Fruit fly (Drosophila melanogaster) whole organism, embryonic: Measurements from ENCODE around the gene CG6425.

Source experiments
- Ada2b ChIP-seq: fragments of 200-800 bp; sonication (Bioruptor generic); IDR thresholded peaks from 2 replicates; pipeline ENCODE4 v1.3.6; 2022; ENCODE audit warnings: missing biosample characterization, missing genetic modification characterization
- CG11504 ChIP-seq: fragments of 200-800 bp; sonication (Bioruptor generic); optimal IDR thresholded peaks from 3 replicates; lab custom pipeline; 2019; ENCODE audit warnings: missing biosample characterization, mild to moderate bottlenecking, missing genetic modification characterization, moderate library complexity
- CG12769 ChIP-seq: fragments of 200-800 bp; sonication (Bioruptor generic); optimal IDR thresholded peaks from 2 replicates; lab custom pipeline; 2019; ENCODE audit warnings: missing biosample characterization, mild to moderate bottlenecking, missing genetic modification characterization, moderate library complexity
- CG13424 ChIP-seq: fragments of 200-800 bp; sonication (Bioruptor generic); optimal IDR thresholded peaks from 2 replicates; lab custom pipeline; 2019; ENCODE audit warnings: missing biosample characterization, mild to moderate bottlenecking, missing genetic modification characterization, moderate library complexity
- CG15514 ChIP-seq: fragments of 200-800 bp; sonication (Bioruptor generic); optimal IDR thresholded peaks from 3 replicates; lab custom pipeline; 2017; ENCODE audit warnings: missing biosample characterization, missing genetic modification characterization, mild to moderate bottlenecking, moderate library complexity, missing genetic modification reagents
- CG17328 ChIP-seq: fragments of 200-800 bp; sonication (Bioruptor generic); IDR thresholded peaks from 2 replicates; pipeline ENCODE4 v1.3.6; 2022; ENCODE audit warnings: missing biosample characterization, missing genetic modification characterization
- CG17359 ChIP-seq: fragments of 200-800 bp; sonication (Bioruptor generic); optimal IDR thresholded peaks from 3 replicates; lab custom pipeline; 2018; ENCODE audit warnings: missing biosample characterization, mild to moderate bottlenecking, missing genetic modification characterization, moderate library complexity
- CG18599 ChIP-seq: fragments of 200-800 bp; sonication (Bioruptor generic); optimal IDR thresholded peaks from 3 replicates; lab custom pipeline; 2017; ENCODE audit warnings: missing biosample characterization, missing genetic modification characterization, mild to moderate bottlenecking, moderate library complexity, missing genetic modification reagents
- CG2120 ChIP-seq: fragments of 200-800 bp; sonication (Bioruptor generic); optimal IDR thresholded peaks from 3 replicates; lab custom pipeline; 2016; ENCODE audit warnings: missing biosample characterization, missing genetic modification characterization
- CG2678 ChIP-seq: fragments of 200-800 bp; sonication (Bioruptor generic); optimal IDR thresholded peaks from 3 replicates; lab custom pipeline; 2019; ENCODE audit warnings: missing biosample characterization, mild to moderate bottlenecking, missing genetic modification characterization, moderate library complexity
- CG2712 ChIP-seq: fragments of 200-800 bp; optimal IDR thresholded peaks from 3 replicates; lab custom pipeline; 2019; ENCODE audit warnings: missing biosample characterization, mild to moderate bottlenecking, missing genetic modification characterization, moderate library complexity
- CG30431 ChIP-seq: fragments of 200-800 bp; sonication (Bioruptor generic); optimal IDR thresholded peaks from 2 replicates; lab custom pipeline; 2017; ENCODE audit warnings: missing biosample characterization, missing genetic modification characterization
- CG42726 ChIP-seq: fragments of 200-800 bp; sonication (Bioruptor generic); IDR thresholded peaks from 2 replicates; pipeline ENCODE4 v1.3.6; 2022; ENCODE audit warnings: missing biosample characterization, missing genetic modification characterization; ENCODE audit not compliant: partially characterized antibody
- CG8089 ChIP-seq: fragments of 200-800 bp; sonication (Bioruptor generic); optimal IDR thresholded peaks from 3 replicates; lab custom pipeline; 2016; ENCODE audit warnings: missing biosample characterization, missing genetic modification characterization
- Dfd ChIP-seq, 2 experiments: fragments of >200 bp; optimal IDR thresholded peaks; 2 replicates each; lab custom pipeline; 2017; ENCODE audit warnings: missing biosample characterization in 2 of 2, missing genetic modification characterization in 2 of 2
- Doc2 ChIP-seq: fragments of 200-800 bp; sonication (Bioruptor generic); IDR thresholded peaks from 2 replicates; pipeline ENCODE4 v1.3.6; 2022; ENCODE audit warnings: missing biosample characterization, missing genetic modification characterization
- Ets65A ChIP-seq: fragments of 200-800 bp; sonication (Bioruptor generic); peaks from one replicate; lab custom pipeline; 2016; ENCODE audit warnings: missing biosample characterization, missing genetic modification characterization
- Fer1 ChIP-seq: fragments of 200-800 bp; sonication (Bioruptor generic); optimal IDR thresholded peaks from 2 replicates; lab custom pipeline; 2017; ENCODE audit warnings: missing biosample characterization, mild to moderate bottlenecking, missing genetic modification characterization
- HLHmδ ChIP-seq: fragments of 200-800 bp; sonication (Bioruptor generic); optimal IDR thresholded peaks from 2 replicates; lab custom pipeline; 2018; ENCODE audit warnings: missing biosample characterization, mild to moderate bottlenecking, missing genetic modification characterization, moderate library complexity
- Hmr ChIP-seq: fragments of 200-800 bp; sonication (Bioruptor generic); optimal IDR thresholded peaks from 3 replicates; lab custom pipeline; 2017; ENCODE audit warnings: mild to moderate bottlenecking, missing biosample characterization, missing genetic modification reagents, missing genetic modification characterization
- Hr51 ChIP-seq, 2 experiments: fragments of 200-800 bp; sonication (Bioruptor generic); optimal IDR thresholded peaks; 2 replicates in 1 of 2; 3 replicates in 1 of 2; lab custom pipeline; 2016 to 2018; ENCODE audit warnings: missing biosample characterization in 2 of 2, missing genetic modification characterization in 2 of 2, mild to moderate bottlenecking in 1 of 2, moderate library complexity in 1 of 2
- Pdp1 ChIP-seq, 2 experiments: fragments of 200-800 bp; sonication (Bioruptor generic); optimal IDR thresholded peaks; 3 replicates each; lab custom pipeline; 2016; ENCODE audit warnings: missing biosample characterization in 2 of 2, missing genetic modification characterization in 2 of 2, mild to moderate bottlenecking in 1 of 2, moderate library complexity in 1 of 2
- Ptx1 ChIP-seq: fragments of 200-800 bp; sonication (Bioruptor generic); IDR thresholded peaks from 2 replicates; pipeline ENCODE4 v1.3.6; 2022; ENCODE audit warnings: missing biosample characterization, missing genetic modification characterization
- Six4 ChIP-seq: fragments of 200-800 bp; sonication (Bioruptor generic); optimal IDR thresholded peaks from 2 replicates; lab custom pipeline; 2016; ENCODE audit warnings: missing biosample characterization, missing genetic modification characterization
- chn ChIP-seq: fragments of 200-800 bp; sonication (Bioruptor generic); optimal IDR thresholded peaks from 2 replicates; lab custom pipeline; 2016; ENCODE audit warnings: missing biosample characterization, missing genetic modification characterization
- ci ChIP-seq: fragments of 200-800 bp; sonication (Bioruptor generic); IDR thresholded peaks from 3 replicates; pipeline ENCODE4 v1.3.6; 2022; ENCODE audit warnings: missing biosample characterization, missing genetic modification characterization
- dmrt99B ChIP-seq: fragments of 200-800 bp; sonication (Bioruptor generic); optimal IDR thresholded peaks from 2 replicates; lab custom pipeline; 2018; ENCODE audit warnings: missing biosample characterization, mild to moderate bottlenecking, missing genetic modification characterization, moderate library complexity
- fd64A ChIP-seq: fragments of 200-800 bp; sonication (Bioruptor generic); optimal IDR thresholded peaks from 3 replicates; lab custom pipeline; 2018; ENCODE audit warnings: missing biosample characterization, mild to moderate bottlenecking, missing genetic modification characterization
- ken ChIP-seq: fragments of 200-800 bp; sonication (Bioruptor generic); IDR thresholded peaks from 3 replicates; pipeline ENCODE4 v1.3.6; 2022; ENCODE audit warnings: missing biosample characterization, missing genetic modification characterization
- lab ChIP-seq: fragments of 200-800 bp; sonication (Bioruptor generic); optimal IDR thresholded peaks from 3 replicates; lab custom pipeline; 2017; ENCODE audit warnings: missing biosample characterization, missing genetic modification characterization, mild to moderate bottlenecking, moderate library complexity, missing genetic modification reagents
- pb ChIP-seq: fragments of 200-800 bp; sonication (Bioruptor generic); optimal IDR thresholded peaks from 3 replicates; lab custom pipeline; 2016; ENCODE audit warnings: missing biosample characterization, missing genetic modification characterization
- psq ChIP-seq: fragments of 200-800 bp; sonication (Bioruptor generic); optimal IDR thresholded peaks from 2 replicates; lab custom pipeline; 2017; ENCODE audit warnings: missing biosample characterization, missing genetic modification characterization
- row ChIP-seq: fragments of 200-800 bp; sonication (Bioruptor generic); IDR thresholded peaks from 3 replicates; pipeline ENCODE4 v1.3.6; 2022; ENCODE audit warnings: missing biosample characterization, missing genetic modification characterization
- scrt ChIP-seq: fragments of 200-800 bp; sonication (Bioruptor generic); optimal IDR thresholded peaks from 2 replicates; lab custom pipeline; 2018; ENCODE audit warnings: missing biosample characterization, mild to moderate bottlenecking, missing genetic modification characterization, moderate library complexity
- sens ChIP-seq: fragments of 200-800 bp; sonication (Bioruptor generic); peaks from one replicate; lab custom pipeline; 2016; ENCODE audit warnings: missing biosample characterization, missing genetic modification characterization
- sisA ChIP-seq: fragments of 200-800 bp; sonication (Bioruptor generic); IDR thresholded peaks from 2 replicates; pipeline ENCODE4 v1.3.6; 2022; ENCODE audit warnings: missing biosample characterization, missing genetic modification characterization
- slbo ChIP-seq: fragments of 200-800 bp; sonication (Bioruptor generic); IDR thresholded peaks from 2 replicates; pipeline ENCODE4 v1.3.6; 2022; ENCODE audit warnings: missing biosample characterization, missing genetic modification characterization
- yki ChIP-seq: fragments of >200 bp; optimal IDR thresholded peaks from 3 replicates; lab custom pipeline; 2018

The CG6425 gene

dm6 chr3R:26714109-26714576 is 3.0 kb downstream of the CG6425 start, which contains the start of gene amon (continued):
- TF ChIP-seq CG2678 (tag; lab: Kevin White, UChicago): peak; percentile 99
- TF ChIP-seq pb: peak; percentile 98
- peak; percentile 95 for TF ChIP-seq CG8089 (GFP tag; lab: Kevin White, UChicago)
- TF ChIP-seq CG2712 (tag; lab: Kevin White, UChicago): peak; percentile 95

DNA sequence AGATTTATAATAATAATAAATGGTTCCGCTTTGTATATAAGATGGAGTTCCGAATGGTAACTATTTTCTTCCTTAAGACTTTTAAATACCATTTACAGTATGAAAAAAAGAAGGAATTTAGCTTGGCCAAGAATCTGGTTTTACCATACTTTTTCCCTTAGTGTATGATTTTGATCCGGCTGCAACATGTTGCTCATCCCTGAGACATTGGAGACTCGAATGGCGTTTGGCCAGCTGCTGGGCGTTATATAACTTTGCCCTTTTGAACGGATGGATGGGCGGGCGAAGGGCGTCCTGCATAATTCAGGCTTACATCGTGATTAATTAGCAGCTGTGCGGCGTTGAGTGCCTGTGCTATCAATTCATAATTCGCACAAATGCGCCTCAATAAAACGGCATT is 12.9 kb downstream of the CG6425 start:
- TF ChIP-seq HLHmδ (no peak), scrt (GFP tag; lab: Kevin White, UChicago) (peak; percentile 52), chn (GFP tag; lab: Kevin White, UChicago) (no peak), Pdp1 (GFP tag; optimal IDR thresholded peaks at IDR 0.05; lab: Kevin White, UChicago) (peak in 1 of 2 experiments; percentile 56), CG11504 (tag; lab: Kevin White, UChicago) (peak; percentile 29)

dm6 chr3R:26700125-26700524 is 17.1 kb downstream of the CG6425 start:
- TF ChIP-seq Hr51 (GFP tag; optimal IDR thresholded peaks at IDR 0.05; lab: Kevin White, UChicago) (peak in 1 of 2 experiments; percentile 15), CG2678 (tag; lab: Kevin White, UChicago) (peak; percentile 28), Fer1 (peak; percentile 9), Doc2 (GFP tag; lab: Robert Waterston, UW) (no peak), fd64A (GFP tag; lab: Kevin White, UChicago) (no peak), psq (GFP tag; lab: Kevin White, UChicago) (no peak), slbo (GFP tag; lab: Robert Waterston, UW) (0 out of 2 replicates have a peak, but pooled peaks have one; percentile 24), Six4 (GFP tag; lab: Kevin White, UChicago) (no peak), ken (GFP tag; lab: Robert Waterston, UW) (0 out of 3 replicates have a peak, but pooled peaks have one; percentile 34), row (GFP tag; lab: Robert Waterston, UW) (peak; percentile 42; the same call in 1 of the 3 replicates), CG13424 (no peak), sens (GFP tag; lab: Kevin White, UChicago) (peak; percentile 28), CG42726 (GFP tag; lab: Robert Waterston, UW) (no peak), CG2120 (GFP tag; lab: Kevin White, UChicago) (peak; percentile 27), CG12769 (tag; lab: Kevin White, UChicago) (no peak), CG18599 (peak; percentile 64), CG17359 (tag; lab: Kevin White, UChicago) (peak; percentile 12), Ptx1 (GFP tag; lab: Robert Waterston, UW) (0 out of 2 replicates have a peak, but pooled peaks have one; percentile 22), CG30431 (GFP tag; lab: Kevin White, UChicago) (no peak), ci (GFP tag; lab: Robert Waterston, UW) (0 out of 3 replicates have a peak, but pooled peaks have one; percentile 18), dmrt99B (tag; lab: Kevin White, UChicago) (peak; percentile 34), Ets65A (GFP tag; lab: Kevin White, UChicago) (peak; percentile 56), Dfd (GFP tag; optimal IDR thresholded peaks at IDR 0.05; lab: Kevin White, UChicago) (no peak), lab (GFP tag; lab: Kevin White, UChicago) (peak; percentile 59), Hmr (peak; percentile 0), CG17328 (GFP tag; lab: Robert Waterston, UW) (peak; percentile 25; the same call in 1 of the 2 replicates), Ada2b (GFP tag; lab: Robert Waterston, UW) (peak; percentile 38), yki (lab: Kevin White, UChicago) (no peak), CG15514 (GFP tag; lab: Kevin White, UChicago) (peak; percentile 28), sisA (peak; percentile 8; the same call in 1 of the 2 replicates), CG11504 (tag; lab: Kevin White, UChicago) (peak; percentile 16)
